Fruit fly (Drosophila melanogaster) whole organism, adult: ENCODE results near the gene CG44428.

ENCODE experiments used
- CG12768 ChIP-seq: fragments of 200-800 bp; sonication (Bioruptor generic); optimal IDR thresholded peaks from 2 replicates; lab custom pipeline; 2017; ENCODE audit warnings: missing biosample characterization, missing genetic modification characterization, mild to moderate bottlenecking, moderate library complexity, missing genetic modification reagents
- CG7045 ChIP-seq: fragments of 200-800 bp; sonication (Bioruptor generic); optimal IDR thresholded peaks from 2 replicates; lab custom pipeline; 2017; ENCODE audit warnings: missing biosample characterization, mild to moderate bottlenecking, missing genetic modification characterization
- cnc ChIP-seq, 2 experiments: fragments of >200 bp; optimal IDR thresholded peaks; 2 replicates each; lab custom pipeline; 2017
- kay ChIP-seq: fragments of 200-800 bp; sonication (Bioruptor generic); peaks from one replicate; lab custom pipeline; 2016; ENCODE audit warnings: missing biosample characterization, missing genetic modification characterization, borderline replicate concordance
- ovo ChIP-seq: fragments of 200-800 bp; sonication (Bioruptor generic); optimal IDR thresholded peaks from 2 replicates; lab custom pipeline; 2016; ENCODE audit warnings: missing biosample characterization, missing genetic modification characterization

DNA sequence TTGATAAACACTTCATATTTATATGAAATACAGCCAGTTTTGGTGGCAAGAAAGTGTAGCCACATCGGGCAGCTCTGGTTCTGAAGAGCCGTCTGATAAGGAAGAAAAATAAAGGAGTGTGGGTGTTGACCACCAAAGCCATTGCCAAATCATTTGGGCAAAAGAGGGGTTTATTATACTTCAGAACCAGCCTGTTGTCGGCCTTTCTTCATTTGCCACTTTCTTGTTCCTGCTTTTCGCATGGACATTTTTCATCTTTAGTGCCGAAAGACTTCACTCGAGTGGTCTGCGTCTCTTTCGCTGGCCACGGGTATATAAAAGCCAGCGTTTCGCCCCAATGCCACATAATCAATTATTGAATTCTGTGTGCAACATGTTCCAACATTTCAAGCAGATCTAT, 4.1 kb upstream of the CG44428 start, which contains the start of gene CG15756:
- TF ChIP-seq CG7045 (GFP tag; lab: Kevin White, UChicago) (no peak), ovo (GFP tag; lab: Kevin White, UChicago) (no peak), kay (GFP tag; lab: Kevin White, UChicago) (no peak), CG12768 (GFP tag; lab: Kevin White, UChicago) (no peak), cnc (optimal IDR thresholded peaks at IDR 0.05; lab: Kevin White, UChicago) (no peak)
